Fruit fly (Drosophila melanogaster) whole organism, embryonic: Measurements from ENCODE around the gene Ttc26.

Experiments
- ATbp ChIP-seq: fragments of 200-800 bp; sonication (Bioruptor generic); optimal IDR thresholded peaks from 2 replicates; lab custom pipeline; 2017; ENCODE audit warnings: missing biosample characterization, mild to moderate bottlenecking, missing genetic modification characterization, missing genetic modification reagents
- Bdp1 ChIP-seq: fragments of 200-800 bp; sonication (Bioruptor generic); optimal IDR thresholded peaks from 3 replicates; lab custom pipeline; 2016; ENCODE audit warnings: missing biosample characterization, missing genetic modification characterization
- C15 ChIP-seq: fragments of 200-800 bp; sonication (Bioruptor generic); IDR thresholded peaks from 3 replicates; pipeline ENCODE4 v1.3.6; 2022; ENCODE audit warnings: missing biosample characterization, missing genetic modification characterization
- CG10209 ChIP-seq: fragments of 200-800 bp; sonication (Bioruptor generic); optimal IDR thresholded peaks from 3 replicates; lab custom pipeline; 2017; ENCODE audit warnings: missing biosample characterization, mild to moderate bottlenecking, missing genetic modification characterization, missing genetic modification reagents
- CG10274 ChIP-seq: fragments of 200-800 bp; sonication (Bioruptor generic); optimal IDR thresholded peaks from 3 replicates; lab custom pipeline; 2017; ENCODE audit warnings: missing biosample characterization, mild to moderate bottlenecking, missing genetic modification characterization
- CG10431 ChIP-seq: fragments of 200-800 bp; sonication (Bioruptor generic); optimal IDR thresholded peaks from 3 replicates; lab custom pipeline; 2018; ENCODE audit warnings: missing biosample characterization, mild to moderate bottlenecking, missing genetic modification characterization
- CG10959 ChIP-seq: fragments of 200-800 bp; sonication (Bioruptor generic); IDR thresholded peaks from 2 replicates; pipeline ENCODE4 v1.3.6; 2022; ENCODE audit warnings: missing biosample characterization, missing genetic modification characterization
- CG12769 ChIP-seq: fragments of 200-800 bp; sonication (Bioruptor generic); optimal IDR thresholded peaks from 2 replicates; lab custom pipeline; 2019; ENCODE audit warnings: missing biosample characterization, mild to moderate bottlenecking, missing genetic modification characterization, moderate library complexity
- CG13424 ChIP-seq: fragments of 200-800 bp; sonication (Bioruptor generic); optimal IDR thresholded peaks from 2 replicates; lab custom pipeline; 2019; ENCODE audit warnings: missing biosample characterization, mild to moderate bottlenecking, missing genetic modification characterization, moderate library complexity
- CG15514 ChIP-seq: fragments of 200-800 bp; sonication (Bioruptor generic); optimal IDR thresholded peaks from 3 replicates; lab custom pipeline; 2017; ENCODE audit warnings: missing biosample characterization, missing genetic modification characterization, mild to moderate bottlenecking, moderate library complexity, missing genetic modification reagents
- CG32767 ChIP-seq: fragments of 200-800 bp; sonication (Bioruptor generic); IDR thresholded peaks from 2 replicates; pipeline ENCODE4 v1.3.6; 2022; ENCODE audit warnings: missing biosample characterization, missing genetic modification characterization
- CG6854 ChIP-seq: fragments of 200-800 bp; sonication (Bioruptor generic); optimal IDR thresholded peaks from 3 replicates; lab custom pipeline; 2017; ENCODE audit warnings: missing biosample characterization, mild to moderate bottlenecking, missing genetic modification characterization
- CG7556 ChIP-seq: fragments of 200-800 bp; sonication (Bioruptor generic); optimal IDR thresholded peaks from 2 replicates; lab custom pipeline; 2017; ENCODE audit warnings: missing biosample characterization, mild to moderate bottlenecking, missing genetic modification characterization
- CG8290 ChIP-seq, 3 experiments: fragments of 200-800 bp; sonication (Bioruptor generic); optimal IDR thresholded peaks; 2 replicates each; lab custom pipeline; 2016 to 2019; ENCODE audit warnings: missing biosample characterization in 3 of 3, missing genetic modification characterization in 3 of 3, mild to moderate bottlenecking in 2 of 3, moderate library complexity in 1 of 3
- CoRest ChIP-seq: fragments of 200-800 bp; sonication (Bioruptor generic); optimal IDR thresholded peaks from 3 replicates; lab custom pipeline; 2018; ENCODE audit warnings: missing biosample characterization, mild to moderate bottlenecking, missing genetic modification characterization, moderate library complexity
- D19A ChIP-seq: fragments of 200-800 bp; optimal IDR thresholded peaks from 3 replicates; lab custom pipeline; 2019; ENCODE audit warnings: missing biosample characterization, mild to moderate bottlenecking, missing genetic modification characterization, moderate library complexity
- Drgx ChIP-seq: fragments of 200-800 bp; sonication (Bioruptor generic); IDR thresholded peaks from 2 replicates; pipeline ENCODE4 v1.3.6; 2022; ENCODE audit warnings: missing biosample characterization, missing genetic modification characterization
- ERR ChIP-seq: fragments of 200-800 bp; sonication (Bioruptor generic); optimal IDR thresholded peaks from 2 replicates; lab custom pipeline; 2016; ENCODE audit warnings: missing biosample characterization, missing genetic modification characterization
- Gug ChIP-seq: fragments of 200-800 bp; sonication (Bioruptor generic); IDR thresholded peaks from 4 replicates; pipeline ENCODE4 v1.3.6; 2022; ENCODE audit warnings: missing biosample characterization, missing genetic modification characterization
- HLH4C ChIP-seq: fragments of 200-800 bp; sonication (Bioruptor generic); IDR thresholded peaks from 3 replicates; pipeline ENCODE4 v1.3.6; 2022; ENCODE audit warnings: missing biosample characterization, missing genetic modification characterization; ENCODE audit not compliant: partially characterized antibody
- Hr3 ChIP-seq: fragments of 200-800 bp; sonication (Bioruptor generic); optimal IDR thresholded peaks from 3 replicates; lab custom pipeline; 2016; ENCODE audit warnings: missing biosample characterization, missing genetic modification characterization
- Myb ChIP-seq: fragments of 200-800 bp; sonication (Bioruptor generic); optimal IDR thresholded peaks from 2 replicates; lab custom pipeline; 2016; ENCODE audit warnings: missing biosample characterization, missing genetic modification characterization
- Oaz ChIP-seq: fragments of 200-800 bp; sonication (Bioruptor generic); IDR thresholded peaks from 2 replicates; pipeline ENCODE4 v1.3.6; 2022; ENCODE audit warnings: missing biosample characterization, missing genetic modification characterization
- Opbp ChIP-seq: fragments of 200-800 bp; sonication (Bioruptor generic); IDR thresholded peaks from 3 replicates; pipeline ENCODE4 v1.3.6; 2022; ENCODE audit warnings: missing biosample characterization, missing genetic modification characterization; ENCODE audit not compliant: partially characterized antibody
- Poxn ChIP-seq: fragments of 200-800 bp; sonication (Bioruptor generic); IDR thresholded peaks from 2 replicates; pipeline ENCODE4 v1.3.6; 2022; ENCODE audit warnings: missing biosample characterization, missing genetic modification characterization
- Rfx ChIP-seq: fragments of 200-800 bp; sonication (Bioruptor generic); IDR thresholded peaks from 2 replicates; pipeline ENCODE4 v1.3.6; 2022; ENCODE audit warnings: missing biosample characterization, missing genetic modification characterization
- TFAM ChIP-seq: fragments of 200-800 bp; sonication (Bioruptor generic); optimal IDR thresholded peaks from 2 replicates; lab custom pipeline; 2017; ENCODE audit warnings: missing biosample characterization, missing genetic modification characterization, inconsistent platforms
- Taf1 ChIP-seq: fragments of 200-800 bp; sonication (Bioruptor generic); IDR thresholded peaks from 2 replicates; pipeline ENCODE4 v1.3.6; 2022; ENCODE audit warnings: missing biosample characterization, missing genetic modification characterization
- Xrp1 ChIP-seq: fragments of 200-800 bp; sonication (Bioruptor generic); IDR thresholded peaks from 2 replicates; pipeline ENCODE4 v1.3.6; 2022; ENCODE audit warnings: missing biosample characterization, missing genetic modification characterization
- aop ChIP-seq: fragments of 200-800 bp; sonication (Bioruptor generic); IDR thresholded peaks from 2 replicates; pipeline ENCODE4 v1.3.6; 2022; ENCODE audit warnings: missing biosample characterization, missing genetic modification characterization
- ash1 ChIP-seq: fragments of 200-800 bp; sonication (Bioruptor generic); optimal IDR thresholded peaks from 2 replicates; lab custom pipeline; 2018; ENCODE audit warnings: missing biosample characterization, mild to moderate bottlenecking, missing genetic modification characterization
- bowl ChIP-seq: fragments of 200-800 bp; sonication (Bioruptor generic); IDR thresholded peaks from 2 replicates; pipeline ENCODE4 v1.3.6; 2022; ENCODE audit warnings: missing biosample characterization, missing genetic modification characterization
- chm ChIP-seq: fragments of 200-800 bp; sonication (Bioruptor generic); IDR thresholded peaks from 2 replicates; pipeline ENCODE4 v1.3.6; 2022; ENCODE audit warnings: missing biosample characterization, missing genetic modification characterization
- dati ChIP-seq: fragments of 200-800 bp; sonication (Bioruptor generic); IDR thresholded peaks from 2 replicates; pipeline ENCODE4 v1.3.6; 2022; ENCODE audit warnings: missing biosample characterization, missing genetic modification characterization
- eyg ChIP-seq: fragments of 200-800 bp; sonication (Bioruptor generic); optimal IDR thresholded peaks from 3 replicates; lab custom pipeline; 2016; ENCODE audit warnings: missing biosample characterization, missing genetic modification characterization
- fd102C ChIP-seq: fragments of 200-800 bp; sonication (Bioruptor generic); optimal IDR thresholded peaks from 2 replicates; lab custom pipeline; 2018; ENCODE audit warnings: missing biosample characterization, mild to moderate bottlenecking, missing genetic modification characterization, moderate library complexity
- fru ChIP-seq: fragments of >200 bp; optimal IDR thresholded peaks from 2 replicates; lab custom pipeline; 2017
- ftz-f1 ChIP-seq: fragments of 200-800 bp; sonication (Bioruptor generic); optimal IDR thresholded peaks from 2 replicates; lab custom pipeline; 2016; ENCODE audit warnings: missing biosample characterization, missing genetic modification characterization
- gsb-n ChIP-seq: fragments of 200-800 bp; sonication (Bioruptor generic); optimal IDR thresholded peaks from 3 replicates; lab custom pipeline; 2018; ENCODE audit warnings: missing biosample characterization, mild to moderate bottlenecking, missing genetic modification characterization
- gt ChIP-seq: fragments of 200-800 bp; sonication (Bioruptor generic); IDR thresholded peaks from 2 replicates; pipeline ENCODE4 v1.3.6; 2022; ENCODE audit warnings: missing biosample characterization, missing genetic modification characterization
- her ChIP-seq: fragments of 200-800 bp; sonication (Bioruptor generic); optimal IDR thresholded peaks from 2 replicates; lab custom pipeline; 2016; ENCODE audit warnings: missing biosample characterization, missing genetic modification characterization
- ken ChIP-seq: fragments of 200-800 bp; sonication (Bioruptor generic); IDR thresholded peaks from 3 replicates; pipeline ENCODE4 v1.3.6; 2022; ENCODE audit warnings: missing biosample characterization, missing genetic modification characterization
- peb ChIP-seq: fragments of 200-800 bp; sonication (Bioruptor generic); IDR thresholded peaks from 2 replicates; pipeline ENCODE4 v1.3.6; 2022; ENCODE audit warnings: missing biosample characterization, missing genetic modification characterization
- pho ChIP-seq: fragments of 200-800 bp; sonication (Bioruptor generic); optimal IDR thresholded peaks from 2 replicates; lab custom pipeline; 2016; ENCODE audit warnings: missing biosample characterization, missing genetic modification characterization
- pnt ChIP-seq: fragments of 200-800 bp; sonication (Bioruptor generic); optimal IDR thresholded peaks from 3 replicates; lab custom pipeline; 2016; ENCODE audit warnings: missing biosample characterization, missing genetic modification characterization
- pum ChIP-seq: fragments of 200-800 bp; sonication (Bioruptor generic); optimal IDR thresholded peaks from 2 replicates; lab custom pipeline; 2016; ENCODE audit warnings: missing biosample characterization, missing genetic modification characterization
- sima ChIP-seq: fragments of 200-800 bp; sonication (Bioruptor generic); optimal IDR thresholded peaks from 2 replicates; lab custom pipeline; 2016; ENCODE audit warnings: missing biosample characterization, missing genetic modification characterization
- sisA ChIP-seq: fragments of 200-800 bp; sonication (Bioruptor generic); IDR thresholded peaks from 2 replicates; pipeline ENCODE4 v1.3.6; 2022; ENCODE audit warnings: missing biosample characterization, missing genetic modification characterization
- slbo ChIP-seq: fragments of 200-800 bp; sonication (Bioruptor generic); IDR thresholded peaks from 2 replicates; pipeline ENCODE4 v1.3.6; 2022; ENCODE audit warnings: missing biosample characterization, missing genetic modification characterization
- sqz ChIP-seq: fragments of 200-800 bp; sonication (Bioruptor generic); optimal IDR thresholded peaks from 3 replicates; lab custom pipeline; 2018; ENCODE audit warnings: missing biosample characterization, mild to moderate bottlenecking, missing genetic modification characterization
- ssp ChIP-seq: fragments of 200-800 bp; sonication (Bioruptor generic); IDR thresholded peaks from 2 replicates; pipeline ENCODE4 v1.3.6; 2022; ENCODE audit warnings: missing biosample characterization, missing genetic modification characterization
- tna ChIP-seq: fragments of 200-800 bp; sonication (Bioruptor generic); IDR thresholded peaks from 2 replicates; pipeline ENCODE4 v1.3.6; 2022; ENCODE audit warnings: missing biosample characterization, missing genetic modification characterization; ENCODE audit not compliant: partially characterized antibody
- twi ChIP-seq: fragments of 200-800 bp; optimal IDR thresholded peaks from 2 replicates; lab custom pipeline; 2019; ENCODE audit warnings: missing biosample characterization, mild to moderate bottlenecking, missing genetic modification characterization, moderate library complexity

The Ttc26 gene

DNA sequence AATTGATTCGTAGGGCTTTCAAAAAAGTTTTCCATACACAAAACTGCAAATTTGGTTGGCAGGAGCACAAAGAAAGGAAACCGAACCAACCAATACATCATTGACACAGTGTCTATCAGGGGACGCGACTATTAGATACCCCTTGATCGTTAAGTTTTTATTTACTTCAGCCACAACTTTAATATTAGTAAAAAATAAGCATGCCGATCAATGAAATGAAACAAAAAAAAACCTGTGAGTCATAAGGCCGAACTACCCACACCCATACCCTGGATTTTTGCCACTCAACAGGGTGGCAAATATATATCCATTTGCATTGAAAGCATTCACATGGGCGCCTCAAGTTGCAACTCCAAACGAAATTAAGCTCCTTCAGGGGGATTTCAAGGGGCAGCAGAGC is 42.1 kb downstream of the Ttc26 start (continued):
- no peak for TF ChIP-seq Opbp (GFP tag; lab: Robert Waterston, UW)
- TF ChIP-seq Gug (GFP tag; lab: Robert Waterston, UW): peak; percentile 19; the same call in 1 of the 4 replicates
- TF ChIP-seq CG10959 (GFP tag; lab: Robert Waterston, UW): peak; percentile 53; the same call in 1 of the 2 replicates
- TF ChIP-seq TFAM (GFP tag; lab: Kevin White, UChicago): no peak
- no peak for TF ChIP-seq chm (GFP tag; lab: Robert Waterston, UW)
- no peak for TF ChIP-seq gsb-n
- no peak for TF ChIP-seq ftz-f1 (GFP tag; lab: Kevin White, UChicago)
- no peak for TF ChIP-seq aop (GFP tag; lab: Robert Waterston, UW)
- TF ChIP-seq CoRest: no peak
- TF ChIP-seq CG13424: no peak
- TF ChIP-seq her (GFP tag; lab: Kevin White, UChicago): no peak
- TF ChIP-seq CG32767 (GFP tag; lab: Robert Waterston, UW): no peak
- TF ChIP-seq CG12769 (tag; lab: Kevin White, UChicago): no peak
- TF ChIP-seq pnt: peak; percentile 29
- TF ChIP-seq ken: peak; percentile 35; the same call in 1 of the 3 replicates
- no peak for TF ChIP-seq bowl (GFP tag; lab: Robert Waterston, UW)
- no peak for TF ChIP-seq sqz (GFP tag; lab: Kevin White, UChicago)
- no peak for TF ChIP-seq dati
- TF ChIP-seq Oaz (GFP tag; lab: Robert Waterston, UW): no peak
- no peak for TF ChIP-seq ssp (GFP tag; lab: Robert Waterston, UW)
- no peak for TF ChIP-seq fd102C (GFP tag; lab: Kevin White, UChicago)
- TF ChIP-seq ERR (GFP tag; lab: Kevin White, UChicago): no peak
- TF ChIP-seq C15 (GFP tag; lab: Robert Waterston, UW): no peak
- TF ChIP-seq CG10209 (GFP tag; lab: Kevin White, UChicago): no peak
- no peak for TF ChIP-seq Bdp1
- TF ChIP-seq HLH4C (GFP tag; lab: Robert Waterston, UW): no peak
- no peak for TF ChIP-seq Poxn (GFP tag; lab: Robert Waterston, UW)
- TF ChIP-seq D19A: no peak
- peak; percentile 67 for TF ChIP-seq Xrp1 (GFP tag; lab: Robert Waterston, UW)
- no peak for TF ChIP-seq gt (GFP tag; lab: Robert Waterston, UW)
- TF ChIP-seq CG15514 (GFP tag; lab: Kevin White, UChicago): no peak
- TF ChIP-seq sisA (GFP tag; lab: Robert Waterston, UW): peak; percentile 60
- TF ChIP-seq pho (GFP tag; lab: Kevin White, UChicago): no peak
- TF ChIP-seq CG10431 (GFP tag; lab: Kevin White, UChicago): no peak
- TF ChIP-seq Taf1: no peak
- TF ChIP-seq pum (GFP tag; lab: Kevin White, UChicago): no peak
- TF ChIP-seq Myb (GFP tag; lab: Kevin White, UChicago): no peak
- TF ChIP-seq slbo (GFP tag; lab: Robert Waterston, UW): no peak
- no peak for TF ChIP-seq sima (GFP tag; lab: Kevin White, UChicago)
- TF ChIP-seq CG10274 (GFP tag; lab: Kevin White, UChicago): no peak
- 0 out of 2 replicates have a peak, but pooled peaks have one; percentile 41 for TF ChIP-seq Rfx (GFP tag; lab: Robert Waterston, UW)
- TF ChIP-seq CG7556 (GFP tag; lab: Kevin White, UChicago): no peak
- TF ChIP-seq peb (GFP tag; lab: Robert Waterston, UW): no peak
- TF ChIP-seq Hr3 (GFP tag; lab: Kevin White, UChicago): no peak
- no peak for TF ChIP-seq ash1
- peak; percentile 46; the same call in 1 of the 2 replicates for TF ChIP-seq Drgx (GFP tag; lab: Robert Waterston, UW)
- no peak for TF ChIP-seq CG6854 (GFP tag; lab: Kevin White, UChicago)
- TF ChIP-seq ATbp (GFP tag; lab: Kevin White, UChicago): peak; percentile 1
- no peak for TF ChIP-seq twi (tag; lab: Kevin White, UChicago)
- no peak for TF ChIP-seq CG8290 (GFP tag; optimal IDR thresholded peaks at IDR 0.05; lab: Kevin White, UChicago)
- TF ChIP-seq CG8290 (tag; optimal IDR thresholded peaks at IDR 0.05; lab: Kevin White, UChicago): no peak
- TF ChIP-seq eyg (GFP tag; lab: Kevin White, UChicago): no peak
- no peak for TF ChIP-seq fru (lab: Kevin White, UChicago)
- no peak for TF ChIP-seq tna (GFP tag; lab: Robert Waterston, UW)
